Worm (Caenorhabditis elegans): ENCODE results near the gene fbxa-81.

ce11 chrX:14534596-14534995, 7.3 kb downstream of the fbxa-81 start:
- TF ChIP-seq ama-1 (optimal IDR thresholded peaks at IDR 0.05) = no peak
- no peak for TF ChIP-seq nfya-1 (tag; optimal IDR thresholded peaks at IDR 0.05)
- no peak for TF ChIP-seq pros-1 (tag; optimal IDR thresholded peaks at IDR 0.05)
- TF ChIP-seq K09A11.1 (tag; optimal IDR thresholded peaks at IDR 0.05; ENCODE audit: insufficient read depth) = no peak
- TF ChIP-seq ceh-31 (tag; optimal IDR thresholded peaks at IDR 0.05) = no peak
- no peak for TF ChIP-seq dve-1 (tag; optimal IDR thresholded peaks at IDR 0.05)
- TF ChIP-seq hlh-30 (tag; optimal IDR thresholded peaks at IDR 0.05; ENCODE audit: insufficient read depth) = no peak
- TF ChIP-seq sox-4 (tag; optimal IDR thresholded peaks at IDR 0.05) = no peak
- TF ChIP-seq odd-2 (tag; optimal IDR thresholded peaks at IDR 0.05) = no peak

Data from whole organism, late embryonic.